Fruit fly (Drosophila melanogaster) whole organism, prepupa: ENCODE measurements around the gene Osi4.

Experiments
- CG3032 ChIP-seq: fragments of 200-800 bp; optimal IDR thresholded peaks from 2 replicates; lab custom pipeline; 2019; ENCODE audit warnings: missing biosample characterization, mild to moderate bottlenecking, missing genetic modification characterization, moderate library complexity
- CG6854 ChIP-seq: fragments of 200-800 bp; sonication (Bioruptor generic); optimal IDR thresholded peaks from 2 replicates; lab custom pipeline; 2017; ENCODE audit warnings: missing biosample characterization, mild to moderate bottlenecking, missing genetic modification characterization
- CG7368 ChIP-seq: fragments of 200-800 bp; sonication (Bioruptor generic); optimal IDR thresholded peaks from 3 replicates; lab custom pipeline; 2016; ENCODE audit warnings: missing biosample characterization, missing genetic modification characterization
- Gug ChIP-seq: fragments of 200-800 bp; sonication (Bioruptor generic); IDR thresholded peaks from 2 replicates; pipeline ENCODE4 v1.3.6; 2022; ENCODE audit warnings: missing biosample characterization, missing genetic modification characterization
- Hr39 ChIP-seq: fragments of 200-800 bp; sonication (Bioruptor generic); optimal IDR thresholded peaks from 2 replicates; lab custom pipeline; 2016; ENCODE audit warnings: missing biosample characterization, missing genetic modification characterization
- Lpt ChIP-seq: fragments of 200-800 bp; sonication (Bioruptor generic); optimal IDR thresholded peaks from 3 replicates; lab custom pipeline; 2016; ENCODE audit warnings: missing biosample characterization, missing genetic modification characterization
- Sox102F ChIP-seq: fragments of 200-800 bp; sonication (Bioruptor generic); optimal IDR thresholded peaks from 2 replicates; lab custom pipeline; 2016; ENCODE audit warnings: missing biosample characterization, mild to moderate bottlenecking, missing genetic modification characterization
- Sox14 ChIP-seq: fragments of 200-800 bp; sonication (Bioruptor generic); optimal IDR thresholded peaks from 3 replicates; lab custom pipeline; 2016; ENCODE audit warnings: missing biosample characterization, missing genetic modification characterization
- Sox15 ChIP-seq: fragments of 200-800 bp; sonication (Bioruptor generic); optimal IDR thresholded peaks from 3 replicates; lab custom pipeline; 2016; ENCODE audit warnings: missing biosample characterization, missing genetic modification characterization
- achi ChIP-seq: fragments of 200-800 bp; sonication (Bioruptor generic); optimal IDR thresholded peaks from 3 replicates; lab custom pipeline; 2016; ENCODE audit warnings: missing biosample characterization, missing genetic modification characterization
- acj6 ChIP-seq: fragments of 200-800 bp; sonication (Bioruptor generic); optimal IDR thresholded peaks from 3 replicates; lab custom pipeline; 2016; ENCODE audit warnings: missing biosample characterization, missing genetic modification characterization
- dac ChIP-seq: fragments of 200-800 bp; sonication (Bioruptor generic); optimal IDR thresholded peaks from 2 replicates; lab custom pipeline; 2017; ENCODE audit warnings: missing biosample characterization, mild to moderate bottlenecking, missing genetic modification characterization
- fd59A ChIP-seq: fragments of 200-800 bp; sonication (Bioruptor generic); optimal IDR thresholded peaks from 2 replicates; lab custom pipeline; 2017; ENCODE audit warnings: missing biosample characterization, mild to moderate bottlenecking, missing genetic modification characterization, missing genetic modification reagents
- topi ChIP-seq: fragments of 200-800 bp; sonication (Bioruptor generic); optimal IDR thresholded peaks from 3 replicates; lab custom pipeline; 2016; ENCODE audit warnings: missing biosample characterization, missing genetic modification characterization

DNA sequence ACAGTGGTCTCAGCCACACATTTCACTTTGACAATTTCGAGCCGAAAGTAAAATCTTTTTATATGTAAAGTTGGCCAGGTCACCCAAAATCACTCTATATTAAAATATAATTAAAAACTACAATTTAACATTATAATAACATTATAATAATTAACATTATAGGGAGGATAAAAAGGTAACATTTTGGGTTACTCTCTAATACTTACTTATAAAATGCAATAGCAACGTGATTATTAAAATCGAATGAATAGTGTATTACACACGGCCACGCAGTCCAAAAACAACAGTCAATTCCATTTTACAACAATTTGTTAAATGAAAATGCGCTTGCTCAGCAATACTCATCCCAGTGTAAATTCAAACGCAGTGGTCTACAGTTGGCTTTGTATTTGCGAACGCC is 538 bp upstream of the Osi4 start:
- TF ChIP-seq achi (GFP tag; lab: Kevin White, UChicago) (peak; percentile 40), dac (GFP tag; lab: Kevin White, UChicago) (no peak), Lpt (GFP tag; lab: Kevin White, UChicago) (no peak), acj6 (GFP tag; lab: Kevin White, UChicago) (peak; percentile 18), CG3032 (tag; lab: Kevin White, UChicago) (no peak), fd59A (GFP tag; lab: Kevin White, UChicago) (no peak), Sox15 (no peak), Hr39 (GFP tag; lab: Kevin White, UChicago) (no peak), topi (GFP tag; lab: Kevin White, UChicago) (no peak), Sox14 (no peak), CG7368 (no peak), Sox102F (GFP tag; lab: Kevin White, UChicago) (no peak), Gug (GFP tag; lab: Robert Waterston, UW) (no peak), CG6854 (GFP tag; lab: Kevin White, UChicago) (no peak)
